Worm (Caenorhabditis elegans) whole organism, late embryonic: ENCODE measurements around the gene mars-1.
A peak's percentile ranks its signal among the peaks of the same experiment; 100 is the strongest.

Experiments used
- C08G9.2 ChIP-seq: sonication (generic microtip); optimal IDR thresholded peaks from 2 replicates; lab custom pipeline; 2016; ENCODE audit warnings: mild to moderate bottlenecking, missing genetic modification characterization, moderate library complexity, missing compliant biosample characterization
- F13H6.1 ChIP-seq: sonication (generic microtip); optimal IDR thresholded peaks from 2 replicates; lab custom pipeline; 2016; ENCODE audit warnings: missing genetic modification characterization, missing compliant biosample characterization
- K09A11.1 ChIP-seq: sonication (generic microtip); optimal IDR thresholded peaks from 2 replicates; lab custom pipeline; 2017; ENCODE audit warnings: antibody characterized with exemption, mild to moderate bottlenecking, missing genetic modification characterization, missing compliant biosample characterization; ENCODE audit not compliant: insufficient read depth
- T23F11.4 ChIP-seq: fragments of 200-800 bp; sonication (Bioruptor generic); optimal IDR thresholded peaks from 2 replicates; lab custom pipeline; 2018; ENCODE audit warnings: mild to moderate bottlenecking, missing genetic modification characterization, missing compliant biosample characterization
- ahr-1 ChIP-seq: sonication (generic microtip); optimal IDR thresholded peaks from 2 replicates; lab custom pipeline; 2016; ENCODE audit warnings: missing genetic modification characterization, missing compliant biosample characterization
- ceh-18 ChIP-seq: sonication (generic microtip); optimal IDR thresholded peaks from 2 replicates; lab custom pipeline; 2016; ENCODE audit warnings: missing genetic modification characterization, missing compliant biosample characterization
- ceh-19 ChIP-seq: fragments of 200-800 bp; sonication (Bioruptor generic); optimal IDR thresholded peaks from 2 replicates; lab custom pipeline; 2018; ENCODE audit warnings: mild to moderate bottlenecking, missing genetic modification characterization, missing compliant biosample characterization
- ceh-2 ChIP-seq: sonication (generic microtip); optimal IDR thresholded peaks from 2 replicates; lab custom pipeline; 2016; ENCODE audit warnings: missing genotype, missing genetic modification characterization, missing compliant biosample characterization
- ceh-22 ChIP-seq: sonication (generic microtip); optimal IDR thresholded peaks from 2 replicates; lab custom pipeline; 2017; ENCODE audit warnings: missing biosample characterization, missing genetic modification characterization
- ceh-24 ChIP-seq: sonication (generic microtip); optimal IDR thresholded peaks from 2 replicates; lab custom pipeline; 2016; ENCODE audit warnings: mild to moderate bottlenecking, missing genetic modification characterization, missing compliant biosample characterization
- ceh-30 ChIP-seq: fragments of 150-350 bp; optimal IDR thresholded peaks from 2 replicates; lab custom pipeline; 2014; ENCODE audit warnings: missing biosample characterization, missing genetic modification characterization
- ceh-34 ChIP-seq: sonication (generic microtip); optimal IDR thresholded peaks from 2 replicates; lab custom pipeline; 2016; ENCODE audit warnings: mild to moderate bottlenecking, missing genetic modification characterization, missing compliant biosample characterization
- ceh-45 ChIP-seq: fragments of 200-800 bp; sonication (Bioruptor generic); IDR thresholded peaks from 2 replicates; pipeline ENCODE4 v1.3.6; 2022; ENCODE audit warnings: missing genetic modification reagents, missing genetic modification characterization, missing compliant biosample characterization
- ceh-48 ChIP-seq: sonication (generic microtip); optimal IDR thresholded peaks from 2 replicates; lab custom pipeline; 2016; ENCODE audit warnings: missing genetic modification characterization, inconsistent platforms, missing compliant biosample characterization
- ceh-6 ChIP-seq: fragments of 200-800 bp; sonication (Bioruptor generic); optimal IDR thresholded peaks from 2 replicates; lab custom pipeline; 2018; ENCODE audit warnings: mild to moderate bottlenecking, missing genetic modification characterization, missing compliant biosample characterization
- ceh-9 ChIP-seq: sonication (generic microtip); optimal IDR thresholded peaks from 2 replicates; lab custom pipeline; 2016; ENCODE audit warnings: mild to moderate bottlenecking, missing genetic modification characterization, inconsistent platforms, missing compliant biosample characterization
- che-1 ChIP-seq: sonication (generic microtip); optimal IDR thresholded peaks from 2 replicates; lab custom pipeline; 2016; ENCODE audit warnings: mild to moderate bottlenecking, missing genetic modification characterization, missing compliant biosample characterization
- dve-1 ChIP-seq: sonication (generic microtip); optimal IDR thresholded peaks from 2 replicates; lab custom pipeline; 2017; ENCODE audit warnings: antibody characterized with exemption, mild to moderate bottlenecking, missing genetic modification characterization, missing compliant biosample characterization
- elt-2 ChIP-seq: sonication (generic microtip); optimal IDR thresholded peaks from 2 replicates; lab custom pipeline; 2016; ENCODE audit warnings: missing genetic modification reagents, missing genetic modification characterization, missing compliant biosample characterization
- elt-4 ChIP-seq: sonication (generic microtip); optimal IDR thresholded peaks from 2 replicates; lab custom pipeline; 2016; ENCODE audit warnings: missing genetic modification characterization, missing compliant biosample characterization
- ets-4 ChIP-seq: sonication (generic microtip); optimal IDR thresholded peaks from 2 replicates; lab custom pipeline; 2016; ENCODE audit warnings: missing genetic modification characterization, missing compliant biosample characterization
- fkh-6 ChIP-seq: sonication (generic microtip); optimal IDR thresholded peaks from 2 replicates; lab custom pipeline; 2016; ENCODE audit warnings: missing genetic modification characterization, missing compliant biosample characterization
- hlh-13 ChIP-seq: fragments of 200-800 bp; sonication (Bioruptor generic); optimal IDR thresholded peaks from 2 replicates; lab custom pipeline; 2018; ENCODE audit warnings: mild to moderate bottlenecking, missing genetic modification characterization, missing compliant biosample characterization
- hlh-15 ChIP-seq: sonication (generic microtip); optimal IDR thresholded peaks from 2 replicates; lab custom pipeline; 2016; ENCODE audit warnings: missing genetic modification characterization, missing compliant biosample characterization
- hlh-30 ChIP-seq: sonication (generic microtip); optimal IDR thresholded peaks from 2 replicates; lab custom pipeline; 2017; ENCODE audit warnings: antibody characterized with exemption, missing genetic modification characterization, missing compliant biosample characterization; ENCODE audit not compliant: insufficient read depth
- hlh-6 ChIP-seq: sonication (generic microtip); optimal IDR thresholded peaks from 2 replicates; lab custom pipeline; 2016; ENCODE audit warnings: missing genotype, missing genetic modification characterization, missing compliant biosample characterization
- lim-6 ChIP-seq: sonication (generic microtip); optimal IDR thresholded peaks from 2 replicates; lab custom pipeline; 2016; ENCODE audit warnings: missing genetic modification characterization, missing compliant biosample characterization
- lin-11 ChIP-seq: fragments of 200-800 bp; sonication (Bioruptor generic); optimal IDR thresholded peaks from 2 replicates; lab custom pipeline; 2018; ENCODE audit warnings: mild to moderate bottlenecking, missing genetic modification characterization, missing compliant biosample characterization
- mec-3 ChIP-seq: sonication (generic microtip); optimal IDR thresholded peaks from 2 replicates; lab custom pipeline; 2016; ENCODE audit warnings: borderline replicate concordance, missing genetic modification characterization, missing compliant biosample characterization
- nfya-1 ChIP-seq: sonication (generic microtip); optimal IDR thresholded peaks from 2 replicates; lab custom pipeline; 2017; ENCODE audit warnings: missing genetic modification characterization, mild to moderate bottlenecking, missing compliant biosample characterization, antibody characterized with exemption, moderate library complexity
- pag-3 ChIP-seq: sonication (generic microtip); optimal IDR thresholded peaks from 2 replicates; lab custom pipeline; 2016; ENCODE audit warnings: missing compliant biosample characterization, missing genetic modification characterization, borderline replicate concordance
- pha-4 ChIP-seq: fragments of 150-350 bp; optimal IDR thresholded peaks from 2 replicates; lab custom pipeline; 2018; ENCODE audit warnings: missing biosample characterization, missing genetic modification reagents, missing genetic modification characterization
- pqm-1 ChIP-seq: sonication (generic microtip); optimal IDR thresholded peaks from 2 replicates; lab custom pipeline; 2016; ENCODE audit warnings: missing genetic modification characterization, missing compliant biosample characterization
- rnt-1 ChIP-seq: sonication (generic microtip); optimal IDR thresholded peaks from 2 replicates; lab custom pipeline; 2016; ENCODE audit warnings: missing genetic modification characterization, missing compliant biosample characterization
- sox-2 ChIP-seq: fragments of 200-800 bp; sonication (Bioruptor generic); IDR thresholded peaks from 2 replicates; pipeline ENCODE4 v1.3.6; 2022; ENCODE audit warnings: missing genetic modification reagents, missing genetic modification characterization, missing compliant biosample characterization
- tbx-2 ChIP-seq: sonication (generic microtip); optimal IDR thresholded peaks from 2 replicates; lab custom pipeline; 2016; ENCODE audit warnings: missing genetic modification characterization, missing compliant biosample characterization
- tbx-7 ChIP-seq: sonication (generic microtip); optimal IDR thresholded peaks from 2 replicates; lab custom pipeline; 2016; ENCODE audit warnings: missing genotype, missing genetic modification characterization, missing compliant biosample characterization
- ttx-3 ChIP-seq: sonication (generic microtip); optimal IDR thresholded peaks from 2 replicates; lab custom pipeline; 2016; ENCODE audit warnings: missing genetic modification reagents, missing genetic modification characterization, missing compliant biosample characterization
- unc-42 ChIP-seq: sonication (generic microtip); optimal IDR thresholded peaks from 2 replicates; lab custom pipeline; 2016; ENCODE audit warnings: missing genotype, missing genetic modification characterization, missing compliant biosample characterization
- unc-55 ChIP-seq: sonication (generic microtip); optimal IDR thresholded peaks from 2 replicates; lab custom pipeline; 2017; ENCODE audit warnings: missing biosample characterization, missing genetic modification reagents, missing genetic modification characterization
- unc-86 ChIP-seq: sonication (generic microtip); optimal IDR thresholded peaks from 2 replicates; lab custom pipeline; 2016; ENCODE audit warnings: missing genetic modification characterization, missing compliant biosample characterization

Gene mars-1

ce11 chrIV:11668001-11668400 is 32.7 kb upstream of the mars-1 start, which contains the start of gene atg-4.2:
atg-4.2 (plus strand) TSS chrIV:11668024.
- no peak for TF ChIP-seq hlh-30 (tag; lab: Kevin White, UChicago)
- no peak for TF ChIP-seq nfya-1 (tag; lab: Kevin White, UChicago)
- no peak for TF ChIP-seq tbx-7 (tag; lab: Kevin White, UChicago)
- TF ChIP-seq ceh-34 (tag; lab: Kevin White, UChicago) = no peak
- no peak for TF ChIP-seq hlh-15 (tag; lab: Kevin White, UChicago)
- no peak for TF ChIP-seq pha-4 (tag; lab: Kevin White, UChicago)
- no peak for TF ChIP-seq hlh-6 (tag; lab: Kevin White, UChicago)
- TF ChIP-seq ets-4 (tag; lab: Kevin White, UChicago) = no peak
- no peak for TF ChIP-seq ceh-24 (tag; lab: Kevin White, UChicago)

- TF ChIP-seq hlh-30 (tag; lab: Kevin White, UChicago) (no peak), pag-3 (tag; lab: Kevin White, UChicago) (no peak), K09A11.1 (tag; lab: Kevin White, UChicago) (no peak), dve-1 (tag; lab: Kevin White, UChicago) (no peak), ceh-22 (no peak), unc-86 (no peak), C08G9.2 (tag; lab: Kevin White, UChicago) (no peak), mec-3 (no peak), ceh-6 (GFP tag; lab: Kevin White, UChicago) (no peak), tbx-2 (no peak), ceh-48 (tag; lab: Kevin White, UChicago) (no peak), che-1 (no peak), ceh-18 (tag; lab: Kevin White, UChicago) (no peak), unc-55 (GFP tag; lab: Kevin White, UChicago) (no peak), ahr-1 (tag; lab: Kevin White, UChicago) (no peak), T23F11.4 (GFP tag; lab: Kevin White, UChicago) (no peak), pqm-1 (no peak)
- TF ChIP-seq, all 69 proteins: peak for 0
These were observed 29.7 kb upstream of the mars-1 start, which contains the start of gene ZK809.9 for ce11 chrIV:11665010-11665409. ZK809.9 (plus strand) TSS chrIV:11665310.

ce11 chrIV:11659794-11660312 is 24.6 kb upstream of the mars-1 start, which contains the start of gene ZK792.1:
ZK792.1 (plus strand) TSS chrIV:11659844.
- TF ChIP-seq ceh-30 (tag; lab: Kevin White, UChicago) (no peak), hlh-13 (GFP tag; lab: Kevin White, UChicago) (no peak), sox-2 (no peak), ceh-19 (no peak), ceh-6 (GFP tag; lab: Kevin White, UChicago) (no peak), F13H6.1 (tag; lab: Kevin White, UChicago) (no peak), tbx-7 (tag; lab: Kevin White, UChicago) (no peak)
- TF ChIP-seq, all 69 proteins: peak for 0

DNA sequence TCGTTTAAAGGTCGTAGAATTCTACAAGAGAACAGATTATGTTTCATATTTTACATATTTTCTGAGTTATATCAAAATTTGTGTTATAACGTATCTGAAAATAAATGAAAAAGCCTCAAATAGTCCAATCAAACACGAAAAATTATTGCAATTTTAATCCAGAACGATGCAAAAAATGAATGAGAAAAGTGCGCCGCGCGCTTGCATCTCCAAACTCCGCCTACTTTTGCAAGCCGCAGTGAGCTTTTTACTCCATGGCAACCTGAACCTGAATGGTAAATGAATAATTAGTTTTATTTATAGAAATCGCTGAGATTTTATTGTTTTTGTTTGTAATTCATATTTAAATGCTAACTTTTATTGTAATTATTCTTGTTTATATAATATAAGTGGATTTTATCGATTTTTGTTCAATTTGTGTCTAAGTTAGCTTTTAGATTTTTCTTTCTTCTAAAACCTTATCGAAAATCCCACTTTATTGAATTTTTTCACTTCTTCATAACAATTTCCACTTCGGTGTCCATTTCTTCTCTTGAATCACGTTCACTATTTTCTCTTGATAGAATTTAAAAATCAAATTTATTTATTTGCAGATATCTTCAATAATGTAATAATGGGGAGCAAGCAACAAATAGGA is 21.0 kb upstream of the mars-1 start, which contains the start of gene ZK809.5:
Gene ZK809.5, plus strand, starts transcription at position 587 of the 637 bp plus-strand sequence.
- TF ChIP-seq nfya-1 (tag; lab: Kevin White, UChicago) (peak; percentile 12), elt-2 (tag; lab: Kevin White, UChicago) (peak; percentile 9), unc-42 (tag; lab: Kevin White, UChicago) (no peak)

DNA sequence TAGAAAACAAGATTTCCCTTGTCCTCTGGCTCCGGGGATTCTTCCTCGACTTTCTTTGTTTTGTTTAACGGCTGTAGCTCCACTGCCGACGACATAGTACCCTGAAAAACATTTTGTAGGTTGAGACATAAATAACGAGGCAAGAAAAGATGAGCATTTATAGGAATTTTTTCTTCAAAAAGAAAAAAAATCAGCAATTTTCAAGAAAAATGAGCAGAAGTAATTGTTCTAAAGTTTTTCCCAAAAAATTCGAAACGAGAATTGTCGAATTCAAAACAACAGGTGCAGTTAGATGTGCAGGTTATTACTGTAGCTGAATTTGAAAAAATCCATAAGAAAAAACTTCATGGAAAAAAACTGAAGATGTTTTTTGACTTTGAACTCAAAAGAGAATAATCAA is 20.1 kb upstream of the mars-1 start, which contains the start of gene ent-1:
Gene ent-1, minus strand, starts transcription at position 101 of the 400 bp plus-strand sequence.
- no peak for TF ChIP-seq ceh-45 (GFP tag; lab: Robert Waterston, UW)
- TF ChIP-seq ceh-9 = no peak
- no peak for TF ChIP-seq tbx-7 (tag; lab: Kevin White, UChicago)
- no peak for TF ChIP-seq elt-4 (tag; lab: Kevin White, UChicago)
- TF ChIP-seq lin-11 (tag; lab: Kevin White, UChicago) = no peak
- TF ChIP-seq hlh-13 (GFP tag; lab: Kevin White, UChicago) = no peak
- no peak for TF ChIP-seq lim-6 (tag; lab: Kevin White, UChicago)
- no peak for TF ChIP-seq C08G9.2 (tag; lab: Kevin White, UChicago)
- no peak for TF ChIP-seq rnt-1
- TF ChIP-seq ceh-34 (tag; lab: Kevin White, UChicago) = no peak
- TF ChIP-seq ceh-2 (tag; lab: Kevin White, UChicago) = no peak
- TF ChIP-seq unc-86 = no peak
- no peak for TF ChIP-seq unc-42 (tag; lab: Kevin White, UChicago)
- no peak for TF ChIP-seq fkh-6 (tag; lab: Kevin White, UChicago)
- TF ChIP-seq T23F11.4 (GFP tag; lab: Kevin White, UChicago) = no peak
- no peak for TF ChIP-seq ttx-3 (tag; lab: Kevin White, UChicago)
- TF ChIP-seq ets-4 (tag; lab: Kevin White, UChicago) = no peak
- TF ChIP-seq, all 69 proteins: peak for 0
